Fruit fly (Drosophila melanogaster): Measurements from ENCODE around the gene ph-p.

Gene ph-p

dm6 chrX:2145690-2146470 is 7.7 kb upstream of the ph-p start:
- no peak for TF ChIP-seq pan (optimal IDR thresholded peaks at IDR 0.05)
- no peak for TF ChIP-seq CG8478 (optimal IDR thresholded peaks at IDR 0.05)
- TF ChIP-seq EcR (GFP tag; optimal IDR thresholded peaks at IDR 0.05), result no peak
- TF ChIP-seq Dll (optimal IDR thresholded peaks at IDR 0.05), result no peak

dm6 chrX:2145114-2145513 is 6.9 kb upstream of the ph-p start, which contains the start of gene Pgd:
Gene Pgd (plus strand): TSS chrX:2145136.
- no peak for TF ChIP-seq CG8478 (optimal IDR thresholded peaks at IDR 0.05)
- no peak for TF ChIP-seq usp (GFP tag; optimal IDR thresholded peaks at IDR 0.05)
- TF ChIP-seq EcR (GFP tag; optimal IDR thresholded peaks at IDR 0.05), result no peak
- no peak for TF ChIP-seq Dll (optimal IDR thresholded peaks at IDR 0.05)
- TF ChIP-seq psq (optimal IDR thresholded peaks at IDR 0.05), result no peak
- TF ChIP-seq pan (optimal IDR thresholded peaks at IDR 0.05), result no peak

- no peak for TF ChIP-seq Dll (optimal IDR thresholded peaks at IDR 0.05)
- TF ChIP-seq usp (GFP tag; optimal IDR thresholded peaks at IDR 0.05), result no peak
- no peak for TF ChIP-seq CG8478 (optimal IDR thresholded peaks at IDR 0.05)
- TF ChIP-seq psq (optimal IDR thresholded peaks at IDR 0.05), result no peak
- no peak for TF ChIP-seq EcR (GFP tag; optimal IDR thresholded peaks at IDR 0.05)
- no peak for TF ChIP-seq pan (optimal IDR thresholded peaks at IDR 0.05)
Measured at dm6 chrX:2142935-2143312, 4.8 kb upstream of the ph-p start.

dm6 chrX:2142275-2142934 is 4.2 kb upstream of the ph-p start:
- no peak for TF ChIP-seq usp (GFP tag; optimal IDR thresholded peaks at IDR 0.05)
- no peak for TF ChIP-seq Dll (optimal IDR thresholded peaks at IDR 0.05)

- TF ChIP-seq usp (GFP tag; optimal IDR thresholded peaks at IDR 0.05), result no peak
- TF ChIP-seq pan (optimal IDR thresholded peaks at IDR 0.05), result no peak
- no peak for TF ChIP-seq psq (optimal IDR thresholded peaks at IDR 0.05)
- TF ChIP-seq Dll (optimal IDR thresholded peaks at IDR 0.05), result no peak
- TF ChIP-seq EcR (GFP tag; optimal IDR thresholded peaks at IDR 0.05), result no peak
- no peak for TF ChIP-seq CG8478 (optimal IDR thresholded peaks at IDR 0.05)
Measured at dm6 chrX:2141854-2142216, 3.7 kb upstream of the ph-p start.

- peak; percentile 64 for TF ChIP-seq Dll (optimal IDR thresholded peaks at IDR 0.05)
- TF ChIP-seq pan (optimal IDR thresholded peaks at IDR 0.05), result no peak
Measured at dm6 chrX:2141159-2141853, 3.1 kb upstream of the ph-p start, which contains the start of gene D2hgdh. Gene D2hgdh (plus strand): TSS chrX:2141489.

- TF ChIP-seq Dll (optimal IDR thresholded peaks at IDR 0.05) (no peak), CG8478 (optimal IDR thresholded peaks at IDR 0.05) (peak; percentile 39)
Measured at dm6 chrX:2140487-2140886, 2.3 kb upstream of the ph-p start.

- no peak for TF ChIP-seq pan (optimal IDR thresholded peaks at IDR 0.05)
- TF ChIP-seq usp (GFP tag; optimal IDR thresholded peaks at IDR 0.05), result no peak
- TF ChIP-seq CG8478 (optimal IDR thresholded peaks at IDR 0.05), result no peak
- TF ChIP-seq Dll (optimal IDR thresholded peaks at IDR 0.05), result no peak
- no peak for TF ChIP-seq EcR (GFP tag; optimal IDR thresholded peaks at IDR 0.05)
- TF ChIP-seq psq (optimal IDR thresholded peaks at IDR 0.05), result no peak
Measured at dm6 chrX:2139610-2140009, 1.4 kb upstream of the ph-p start.

- TF ChIP-seq EcR (GFP tag; optimal IDR thresholded peaks at IDR 0.05) (peak in 1 of 2 experiments; percentile 24), pan (optimal IDR thresholded peaks at IDR 0.05) (no peak), usp (GFP tag; optimal IDR thresholded peaks at IDR 0.05) (no peak), psq (optimal IDR thresholded peaks at IDR 0.05) (no peak), Dll (optimal IDR thresholded peaks at IDR 0.05) (no peak), CG8478 (optimal IDR thresholded peaks at IDR 0.05) (no peak)
Measured at dm6 chrX:2138417-2138816, 246 bp upstream of the ph-p start.

dm6 chrX:2137587-2138341 is 407 bp downstream of the ph-p start:
- TF ChIP-seq EcR (GFP tag; optimal IDR thresholded peaks at IDR 0.05) (peak in 1 of 2 experiments; percentile 20), CG8478 (optimal IDR thresholded peaks at IDR 0.05) (no peak)

- TF ChIP-seq EcR (GFP tag; optimal IDR thresholded peaks at IDR 0.05), result peak in 1 of 2 experiments; percentile 39
- TF ChIP-seq psq (optimal IDR thresholded peaks at IDR 0.05), result no peak
- TF ChIP-seq pan (optimal IDR thresholded peaks at IDR 0.05), result peak; percentile 98
- TF ChIP-seq Dll (optimal IDR thresholded peaks at IDR 0.05), result no peak
- peak; percentile 82 for TF ChIP-seq CG8478 (optimal IDR thresholded peaks at IDR 0.05)
Measured at dm6 chrX:2136831-2137452, 1.2 kb downstream of the ph-p start.

All from whole organism.